Worm (Caenorhabditis elegans) whole organism, mixed stage, embryonic: ENCODE measurements around the gene tba-8.

Source experiments
- blmp-1 ChIP-seq: fragments of 150-350 bp; optimal IDR thresholded peaks from 2 replicates; lab custom pipeline; 2014; ENCODE audit warnings: missing biosample characterization, missing genetic modification characterization
- lin-32 ChIP-seq: fragments of 200-800 bp; sonication (Bioruptor generic); optimal IDR thresholded peaks from 2 replicates; lab custom pipeline; 2018; ENCODE audit warnings: mild to moderate bottlenecking, missing genetic modification characterization, missing compliant biosample characterization
- lsy-2 ChIP-seq: fragments of 150-350 bp; optimal IDR thresholded peaks from 2 replicates; lab custom pipeline; 2014; ENCODE audit warnings: missing biosample characterization, missing genetic modification characterization
- nhr-76 ChIP-seq: sonication (generic microtip); optimal IDR thresholded peaks from 2 replicates; lab custom pipeline; 2017; ENCODE audit warnings: missing biosample characterization, missing genetic modification characterization
- unc-39 ChIP-seq: fragments of 150-350 bp; optimal IDR thresholded peaks from 2 replicates; lab custom pipeline; 2014; ENCODE audit warnings: missing biosample characterization, missing genetic modification characterization

ce11 chrX:9472170-9472569 lies 14.0 kb upstream of the tba-8 start, which contains the start of gene gap-2:
- no peak for TF ChIP-seq lin-32 (GFP tag; lab: Kevin White, UChicago)
- no peak for TF ChIP-seq lsy-2 (tag; lab: Kevin White, UChicago)
- no peak for TF ChIP-seq blmp-1 (tag; lab: Kevin White, UChicago)
- no peak for TF ChIP-seq nhr-76
- no peak for TF ChIP-seq unc-39 (tag; lab: Kevin White, UChicago)
